Worm (Caenorhabditis elegans): ENCODE measurements around the gene btb-6.

The btb-6 gene

DNA sequence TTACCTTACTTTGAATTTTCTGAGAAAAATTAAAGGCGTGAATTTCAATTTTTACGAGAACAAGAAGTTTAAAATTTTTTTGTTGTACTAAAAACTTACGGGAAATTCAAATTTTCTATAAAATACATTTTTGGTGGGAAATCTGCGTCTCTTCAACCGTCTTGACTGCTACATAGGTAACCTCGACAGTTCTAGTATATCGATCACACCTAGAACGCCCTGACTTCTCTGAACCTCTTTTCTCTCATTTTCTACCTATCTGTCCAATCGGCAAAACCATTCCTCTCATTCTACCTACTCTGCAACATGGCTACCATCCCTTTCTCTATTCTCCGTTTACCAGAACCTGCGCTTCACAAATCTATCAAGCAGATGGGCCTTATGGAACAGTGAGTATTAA is 31.4 kb upstream of the btb-6 start, which contains the start of gene fbxb-25:
Gene fbxb-25, plus strand, starts transcription at position 301 of the 400 bp plus-strand sequence.
- no peak for TF ChIP-seq ztf-16 (tag; optimal IDR thresholded peaks at IDR 0.05)
- TF ChIP-seq ceh-6 (GFP tag; optimal IDR thresholded peaks at IDR 0.05), result no peak
- no peak for TF ChIP-seq unc-86 (tag; optimal IDR thresholded peaks at IDR 0.05)
- TF ChIP-seq T23F11.4 (GFP tag; optimal IDR thresholded peaks at IDR 0.05), result no peak
- TF ChIP-seq npax-4 (tag; optimal IDR thresholded peaks at IDR 0.05), result no peak
- TF ChIP-seq ceh-14 (tag; optimal IDR thresholded peaks at IDR 0.05), result no peak
- no peak for TF ChIP-seq ceh-2 (tag; optimal IDR thresholded peaks at IDR 0.05)

DNA sequence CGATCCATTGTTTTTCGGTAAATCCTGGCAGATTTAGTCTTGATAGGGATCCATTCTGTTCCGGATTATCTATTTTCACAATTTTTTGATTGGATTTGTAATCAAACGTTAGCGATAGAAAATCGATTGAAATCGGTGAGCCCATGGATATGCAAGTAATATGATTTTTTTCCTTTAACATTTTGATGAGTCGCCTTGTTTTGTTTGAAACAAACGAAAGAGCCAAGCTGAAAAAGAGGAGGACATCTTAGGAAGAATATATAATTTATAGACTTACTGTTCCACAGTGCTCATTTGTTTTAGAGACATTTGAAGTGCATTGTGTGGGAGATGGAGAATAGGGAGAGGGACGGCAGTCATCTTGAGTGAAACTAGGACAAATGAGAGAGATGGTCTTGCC is 26.3 kb upstream of the btb-6 start, which contains the start of the genes fbxb-18 and fbxb-19:
Gene fbxb-18, minus strand, starts transcription at position 101 of the 400 bp plus-strand sequence.
Gene fbxb-19, minus strand, starts transcription at position 369 of the 400 bp plus-strand sequence.
- TF ChIP-seq dmd-4 (tag; optimal IDR thresholded peaks at IDR 0.05; ENCODE audit: borderline replicate concordance) (no peak), T23F11.4 (GFP tag; optimal IDR thresholded peaks at IDR 0.05) (no peak), ets-4 (tag; optimal IDR thresholded peaks at IDR 0.05) (no peak), ahr-1 (tag; optimal IDR thresholded peaks at IDR 0.05) (no peak), npax-4 (tag; optimal IDR thresholded peaks at IDR 0.05) (no peak), hlh-6 (tag; optimal IDR thresholded peaks at IDR 0.05) (no peak), fkh-6 (tag; optimal IDR thresholded peaks at IDR 0.05) (no peak), syd-9 (tag; optimal IDR thresholded peaks at IDR 0.05) (no peak), ceh-9 (tag; optimal IDR thresholded peaks at IDR 0.05) (no peak)

DNA sequence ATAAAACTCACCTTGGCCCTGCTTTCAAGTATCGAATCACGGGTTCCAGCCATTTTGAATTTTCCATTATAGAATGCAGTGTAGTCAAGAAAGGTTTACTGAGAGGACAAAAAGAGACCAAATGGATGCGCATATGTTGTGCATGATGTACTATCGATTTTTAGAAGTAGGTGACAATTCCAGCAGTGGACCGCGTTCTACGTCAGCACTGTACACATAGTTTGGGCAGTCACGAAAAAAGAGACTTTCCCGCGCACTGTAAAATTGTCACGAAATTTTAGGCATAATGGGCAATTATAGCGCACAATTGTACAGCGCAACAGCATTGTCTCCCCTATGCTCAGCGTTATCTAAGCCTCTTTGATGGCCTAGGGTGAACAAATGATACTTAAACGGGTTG is 24.1 kb upstream of the btb-6 start, which contains the start of gene fbxc-22:
Gene fbxc-22, minus strand, starts transcription at position 101 of the 400 bp plus-strand sequence.
- TF ChIP-seq ceh-45 (GFP tag; IDR thresholded peaks at IDR 0.05) (no peak), hlh-13 (GFP tag; optimal IDR thresholded peaks at IDR 0.05) (no peak), C38D4.7 (GFP tag; optimal IDR thresholded peaks at IDR 0.05) (no peak), sox-2 (GFP tag; IDR thresholded peaks at IDR 0.05) (no peak), rnt-1 (tag; optimal IDR thresholded peaks at IDR 0.05) (no peak), hlh-6 (tag; optimal IDR thresholded peaks at IDR 0.05) (no peak), hlh-30 (tag; optimal IDR thresholded peaks at IDR 0.05; ENCODE audit: insufficient read depth) (no peak), pat-9 (tag; optimal IDR thresholded peaks at IDR 0.05) (no peak), syd-9 (tag; optimal IDR thresholded peaks at IDR 0.05) (no peak)

DNA sequence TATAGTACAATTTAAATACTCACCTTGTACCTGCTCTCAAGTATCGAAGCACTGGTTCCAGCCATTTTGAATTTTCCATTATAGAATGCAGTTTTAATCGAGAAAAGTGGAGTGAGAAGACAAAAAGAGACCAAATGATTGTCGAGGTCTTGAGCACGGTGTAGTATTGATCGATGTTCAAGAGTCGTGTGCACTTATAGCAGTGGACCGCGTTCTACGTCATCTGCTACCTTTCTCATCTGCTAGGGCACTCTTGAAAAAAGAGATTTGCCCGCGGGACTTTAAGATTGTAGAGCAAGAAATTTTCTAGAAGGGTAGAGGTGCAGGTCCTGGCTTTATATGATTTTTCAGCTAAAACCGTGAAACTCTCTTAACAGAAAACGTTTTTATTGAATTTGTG is 22.3 kb upstream of the btb-6 start, which contains the start of gene fbxc-21:
Gene fbxc-21, minus strand, starts transcription at position 101 of the 400 bp plus-strand sequence.
- TF ChIP-seq pros-1 (tag; optimal IDR thresholded peaks at IDR 0.05) (no peak), hlh-8 (tag; optimal IDR thresholded peaks at IDR 0.05) (no peak), ceh-2 (tag; optimal IDR thresholded peaks at IDR 0.05) (no peak), pag-3 (tag; optimal IDR thresholded peaks at IDR 0.05; ENCODE audit: borderline replicate concordance) (no peak), tbx-2 (tag; optimal IDR thresholded peaks at IDR 0.05) (no peak), unc-42 (tag; optimal IDR thresholded peaks at IDR 0.05) (no peak), tbx-7 (tag; optimal IDR thresholded peaks at IDR 0.05) (no peak), ref-2 (tag; optimal IDR thresholded peaks at IDR 0.05) (no peak), che-1 (tag; optimal IDR thresholded peaks at IDR 0.05) (no peak), elt-4 (tag; optimal IDR thresholded peaks at IDR 0.05) (no peak), eyg-1 (tag; optimal IDR thresholded peaks at IDR 0.05) (no peak), ceh-6 (GFP tag; optimal IDR thresholded peaks at IDR 0.05) (no peak)

DNA sequence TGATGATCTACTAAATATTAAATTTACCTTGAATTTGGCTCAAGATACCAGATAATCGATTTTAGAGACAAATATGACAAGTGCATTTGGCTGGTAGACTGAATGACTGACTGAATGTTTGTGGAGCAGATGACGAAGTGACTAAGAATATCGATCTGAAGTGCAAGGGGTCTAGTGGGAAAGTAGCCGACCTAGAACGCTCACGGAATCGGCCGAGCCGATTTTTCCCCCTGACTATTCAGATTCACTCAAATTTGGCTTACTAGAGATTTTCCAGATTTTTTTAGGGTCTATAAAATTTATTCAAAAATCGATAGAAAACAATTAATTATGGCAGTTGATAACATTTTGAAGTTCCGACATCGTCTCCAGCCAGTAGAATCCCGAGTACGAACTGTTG is 20.6 kb upstream of the btb-6 start, which contains the start of gene fbxc-26:
Gene fbxc-26, minus strand, starts transcription at position 101 of the 400 bp plus-strand sequence.
- no peak for TF ChIP-seq sox-2 (GFP tag; IDR thresholded peaks at IDR 0.05)
- TF ChIP-seq ceh-30 (tag; optimal IDR thresholded peaks at IDR 0.05), result no peak
- TF ChIP-seq ceh-2 (tag; optimal IDR thresholded peaks at IDR 0.05), result no peak
- TF ChIP-seq ztf-16 (tag; optimal IDR thresholded peaks at IDR 0.05), result no peak
- no peak for TF ChIP-seq ceh-19 (GFP tag; optimal IDR thresholded peaks at IDR 0.05)
- no peak for TF ChIP-seq pag-3 (tag; optimal IDR thresholded peaks at IDR 0.05; ENCODE audit: borderline replicate concordance)
- TF ChIP-seq pros-1 (tag; optimal IDR thresholded peaks at IDR 0.05), result no peak
- TF ChIP-seq ceh-6 (GFP tag; optimal IDR thresholded peaks at IDR 0.05), result no peak
- no peak for TF ChIP-seq zip-5 (tag; optimal IDR thresholded peaks at IDR 0.05)
- no peak for TF ChIP-seq che-1 (tag; optimal IDR thresholded peaks at IDR 0.05)
- TF ChIP-seq dmd-4 (tag; optimal IDR thresholded peaks at IDR 0.05; ENCODE audit: borderline replicate concordance), result no peak
- no peak for TF ChIP-seq ceh-22 (tag; optimal IDR thresholded peaks at IDR 0.05)
- no peak for TF ChIP-seq unc-42 (tag; optimal IDR thresholded peaks at IDR 0.05)
- no peak for TF ChIP-seq pha-2 (tag; optimal IDR thresholded peaks at IDR 0.05)
- no peak for TF ChIP-seq ceh-14 (tag; optimal IDR thresholded peaks at IDR 0.05)
- TF ChIP-seq ceh-18 (tag; optimal IDR thresholded peaks at IDR 0.05), result no peak
- TF ChIP-seq odd-2 (tag; optimal IDR thresholded peaks at IDR 0.05), result no peak
- no peak for TF ChIP-seq ets-4 (tag; optimal IDR thresholded peaks at IDR 0.05)
